Worm (Caenorhabditis elegans) whole organism, L1 larva: Measurements from ENCODE around the gene gcsh-1.

ENCODE experiments used
- C16A3.4 ChIP-seq: fragments of 150-350 bp; optimal IDR thresholded peaks from 2 replicates; lab custom pipeline; 2014; ENCODE audit warnings: missing biosample characterization, missing genetic modification characterization
- F16B12.6 ChIP-seq: fragments of 150-350 bp; optimal IDR thresholded peaks from 2 replicates; lab custom pipeline; 2014; ENCODE audit warnings: missing biosample characterization, missing genetic modification characterization
- Y116A8C.19 ChIP-seq: sonication (generic microtip); optimal IDR thresholded peaks from 2 replicates; lab custom pipeline; 2016; ENCODE audit warnings: missing compliant biosample characterization, missing genetic modification characterization, borderline replicate concordance
- aha-1 ChIP-seq: fragments of 150-350 bp; optimal IDR thresholded peaks from 2 replicates; lab custom pipeline; 2014; ENCODE audit warnings: missing biosample characterization, missing genetic modification characterization
- aly-2 ChIP-seq: fragments of 150-350 bp; optimal IDR thresholded peaks from 2 replicates; lab custom pipeline; 2014; ENCODE audit warnings: missing biosample characterization, missing genetic modification characterization
- ama-1 ChIP-seq: fragments of 150-350 bp; optimal IDR thresholded peaks from 2 replicates; lab custom pipeline; 2014
- blmp-1 ChIP-seq: fragments of 150-350 bp; optimal IDR thresholded peaks from 2 replicates; lab custom pipeline; 2014; ENCODE audit warnings: missing biosample characterization, missing genetic modification characterization
- ceh-82 ChIP-seq, 3 experiments: fragments of 150-350 bp in 1 of 3; sonication (generic microtip) in 2 of 3; optimal IDR thresholded peaks; 2 replicates each; lab custom pipeline; 2014 to 2017; ENCODE audit warnings: missing biosample characterization in 3 of 3, missing genetic modification characterization in 3 of 3
- ces-1 ChIP-seq: fragments of 150-350 bp; optimal IDR thresholded peaks from 2 replicates; lab custom pipeline; 2014; ENCODE audit warnings: missing biosample characterization, missing genetic modification reagents, missing genetic modification characterization
- dpl-1 ChIP-seq, 3 experiments: fragments of 150-350 bp in 2 of 3; sonication (generic microtip) in 1 of 3; optimal IDR thresholded peaks; 2 replicates each; lab custom pipeline; 2014 to 2017; ENCODE audit warnings: missing biosample characterization in 3 of 3, missing genetic modification characterization in 3 of 3, missing genetic modification reagents in 3 of 3
- dsc-1 ChIP-seq: sonication (generic microtip); optimal IDR thresholded peaks from 2 replicates; lab custom pipeline; 2016; ENCODE audit warnings: mild to moderate bottlenecking, missing genetic modification characterization, missing compliant biosample characterization
- efl-1 ChIP-seq, 4 experiments: fragments of 150-350 bp; optimal IDR thresholded peaks in 3 of 4; peaks in 1 of 4; 1 replicate in 1 of 4; 2 replicates in 3 of 4; lab custom pipeline; 2014; ENCODE audit warnings: missing biosample characterization in 2 of 4, missing genetic modification characterization in 2 of 4, missing genetic modification reagents in 2 of 4
- egl-13 ChIP-seq: sonication (generic microtip); optimal IDR thresholded peaks from 2 replicates; lab custom pipeline; 2016; ENCODE audit warnings: missing genotype, missing genetic modification reagents, missing genetic modification characterization, missing compliant biosample characterization
- elt-3 ChIP-seq, 6 experiments: fragments of 150-350 bp in 1 of 6; sonication (generic microtip); optimal IDR thresholded peaks; 2 replicates each; lab custom pipeline; 2017 to 2018; ENCODE audit warnings: missing biosample characterization in 6 of 6, missing genetic modification characterization in 6 of 6, inconsistent platforms in 1 of 6
- fkh-8 ChIP-seq: sonication (generic microtip); optimal IDR thresholded peaks from 2 replicates; lab custom pipeline; 2016; ENCODE audit warnings: mild to moderate bottlenecking, missing genetic modification characterization, missing compliant biosample characterization
- fos-1 ChIP-seq: fragments of 150-350 bp; optimal IDR thresholded peaks from 2 replicates; lab custom pipeline; 2014; ENCODE audit warnings: missing biosample characterization, missing genetic modification characterization
- grh-1 ChIP-seq: fragments of 200-800 bp; sonication (Bioruptor generic); IDR thresholded peaks from 2 replicates; pipeline ENCODE4 v1.3.6; 2022; ENCODE audit warnings: missing genetic modification reagents, missing genetic modification characterization, missing compliant biosample characterization
- hpl-2 ChIP-seq: fragments of 150-350 bp; optimal IDR thresholded peaks from 2 replicates; lab custom pipeline; 2014; ENCODE audit warnings: missing biosample characterization, missing genetic modification reagents, missing genetic modification characterization
- irx-1 ChIP-seq: sonication (generic microtip); optimal IDR thresholded peaks from 2 replicates; lab custom pipeline; 2016; ENCODE audit warnings: missing genetic modification characterization, missing compliant biosample characterization
- jun-1 ChIP-seq: fragments of 150-350 bp; optimal IDR thresholded peaks from 2 replicates; lab custom pipeline; 2014; ENCODE audit warnings: missing biosample characterization, missing genetic modification reagents, missing genetic modification characterization
- lin-13 ChIP-seq: fragments of 150-350 bp; optimal IDR thresholded peaks from 2 replicates; lab custom pipeline; 2014; ENCODE audit warnings: missing biosample characterization, missing genetic modification reagents, missing genetic modification characterization
- lin-35 ChIP-seq, 2 experiments: fragments of 150-350 bp; optimal IDR thresholded peaks; 2 replicates each; lab custom pipeline; 2014; ENCODE audit warnings: missing biosample characterization in 2 of 2, missing genetic modification characterization in 2 of 2, missing genetic modification reagents in 2 of 2
- lsy-2 ChIP-seq, 2 experiments: fragments of 150-350 bp; optimal IDR thresholded peaks; 2 replicates each; lab custom pipeline; 2014; ENCODE audit warnings: missing biosample characterization in 2 of 2, missing genetic modification characterization in 2 of 2
- mef-2 ChIP-seq: fragments of 150-350 bp; optimal IDR thresholded peaks from 2 replicates; lab custom pipeline; 2014; ENCODE audit warnings: missing biosample characterization, missing genetic modification characterization
- mep-1 ChIP-seq: fragments of 150-350 bp; optimal IDR thresholded peaks from 2 replicates; lab custom pipeline; 2014; ENCODE audit warnings: missing biosample characterization, missing genetic modification characterization
- nhr-11 ChIP-seq: fragments of 150-350 bp; optimal IDR thresholded peaks from 2 replicates; lab custom pipeline; 2014; ENCODE audit warnings: missing biosample characterization, missing genetic modification characterization
- nhr-237 ChIP-seq: fragments of 150-350 bp; optimal IDR thresholded peaks from 2 replicates; lab custom pipeline; 2014; ENCODE audit warnings: missing biosample characterization, missing genetic modification characterization
- nhr-28 ChIP-seq: fragments of 150-350 bp; optimal IDR thresholded peaks from 2 replicates; lab custom pipeline; 2014; ENCODE audit warnings: missing biosample characterization, missing genetic modification characterization
- nhr-71 ChIP-seq: sonication (generic microtip); optimal IDR thresholded peaks from 2 replicates; lab custom pipeline; 2016; ENCODE audit warnings: mild to moderate bottlenecking, missing genetic modification characterization, moderate library complexity, missing compliant biosample characterization
- nhr-77 ChIP-seq: fragments of 150-350 bp; optimal IDR thresholded peaks from 2 replicates; lab custom pipeline; 2014; ENCODE audit warnings: missing biosample characterization, missing genetic modification characterization
- pax-3 ChIP-seq: fragments of 200-800 bp; sonication (Bioruptor generic); optimal IDR thresholded peaks from 2 replicates; lab custom pipeline; 2018; ENCODE audit warnings: mild to moderate bottlenecking, missing genetic modification characterization, moderate library complexity, missing compliant biosample characterization
- pqm-1 ChIP-seq: sonication (generic microtip); optimal IDR thresholded peaks from 3 replicates; lab custom pipeline; 2017; ENCODE audit warnings: missing biosample characterization, missing genetic modification characterization
- skn-1 ChIP-seq: fragments of 150-350 bp; optimal IDR thresholded peaks from 2 replicates; lab custom pipeline; 2014; ENCODE audit warnings: missing biosample characterization, missing genetic modification characterization
- sox-4 ChIP-seq: sonication (generic microtip); optimal IDR thresholded peaks from 2 replicates; lab custom pipeline; 2016; ENCODE audit warnings: missing genetic modification characterization, missing compliant biosample characterization
- sptf-1 ChIP-seq: fragments of 150-350 bp; optimal IDR thresholded peaks from 2 replicates; lab custom pipeline; 2014; ENCODE audit warnings: missing biosample characterization, missing genetic modification characterization
- swsn-7 ChIP-seq: sonication (generic microtip); optimal IDR thresholded peaks from 2 replicates; lab custom pipeline; 2016; ENCODE audit warnings: missing genetic modification characterization, missing compliant biosample characterization
- tbx-2 ChIP-seq: sonication (generic microtip); optimal IDR thresholded peaks from 2 replicates; lab custom pipeline; 2016; ENCODE audit warnings: missing genetic modification characterization, missing compliant biosample characterization
- unc-130 ChIP-seq: fragments of 150-350 bp; optimal IDR thresholded peaks from 2 replicates; lab custom pipeline; 2017; ENCODE audit warnings: missing biosample characterization, missing genetic modification characterization, inconsistent platforms
- unc-62 ChIP-seq: fragments of 150-350 bp; optimal IDR thresholded peaks from 2 replicates; lab custom pipeline; 2014; ENCODE audit warnings: missing biosample characterization, missing genetic modification reagents, missing genetic modification characterization
- unc-98 ChIP-seq: fragments of 200-800 bp; sonication (Bioruptor generic); IDR thresholded peaks from 2 replicates; pipeline ENCODE4 v1.3.6; 2022; ENCODE audit warnings: missing genetic modification characterization, missing compliant biosample characterization
- xbp-1 ChIP-seq: sonication (generic microtip); optimal IDR thresholded peaks from 2 replicates; lab custom pipeline; 2016; ENCODE audit warnings: missing genetic modification characterization, missing compliant biosample characterization
- zag-1 ChIP-seq: fragments of 150-350 bp; optimal IDR thresholded peaks from 2 replicates; lab custom pipeline; 2014; ENCODE audit warnings: missing biosample characterization, missing genetic modification characterization
- zip-4 ChIP-seq: fragments of 200-800 bp; sonication (Bioruptor generic); optimal IDR thresholded peaks from 2 replicates; lab custom pipeline; 2018; ENCODE audit warnings: mild to moderate bottlenecking, missing genetic modification characterization, moderate library complexity, missing compliant biosample characterization

The gcsh-1 gene

DNA sequence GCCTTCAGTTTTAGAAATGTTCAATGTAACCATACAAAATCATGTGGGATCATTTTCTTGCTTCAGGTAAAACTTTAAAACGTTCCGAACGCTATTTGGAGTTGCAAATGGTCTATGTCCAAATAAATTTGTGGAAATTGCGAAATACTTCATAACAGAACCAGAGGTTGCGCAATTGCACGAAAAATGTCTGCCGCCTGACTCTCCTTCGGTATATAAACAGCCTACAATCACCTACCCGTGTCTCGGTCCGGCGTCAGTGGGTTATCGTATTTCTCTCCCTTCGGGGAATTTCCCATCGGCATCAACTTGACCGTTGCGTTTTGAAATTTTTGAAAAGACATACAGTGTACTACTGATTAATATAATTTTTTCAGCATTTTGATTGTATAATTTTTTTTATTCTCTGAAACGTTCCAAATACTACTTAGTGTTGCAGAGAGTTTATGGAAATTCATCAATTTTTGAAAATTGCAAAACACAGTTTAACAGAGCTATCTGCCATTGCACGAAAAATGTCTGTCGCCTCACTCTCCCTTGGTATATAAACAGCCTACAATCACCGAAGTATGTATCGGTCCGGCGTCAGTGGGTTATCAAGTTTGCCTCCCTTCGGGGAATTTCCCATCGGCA, 38.1 kb downstream of the gcsh-1 start (continued):
- peak; percentile 65 for TF ChIP-seq C16A3.4 (tag; lab: Kevin White, UChicago)
- peak; percentile 67 for TF ChIP-seq irx-1
- TF ChIP-seq lin-13 (GFP tag; lab: Kevin White, UChicago) = no peak
- TF ChIP-seq nhr-71 = peak; percentile 61
- TF ChIP-seq efl-1 (optimal IDR thresholded peaks at IDR 0.05; lab: Kevin White, UChicago) = peak in 1 of 2 experiments; percentile 19
- TF ChIP-seq efl-1 (GFP tag; optimal IDR thresholded peaks at IDR 0.05 in 1 of 2; lab: Kevin White, UChicago) = peak in 1 of 2 experiments; percentile 95
- TF ChIP-seq skn-1 (tag; lab: Kevin White, UChicago) = peak; percentile 83
- peak in 2 of 3 experiments; percentile 15 to 30 for TF ChIP-seq dpl-1 (GFP tag; optimal IDR thresholded peaks at IDR 0.05; lab: Kevin White, UChicago)
- TF ChIP-seq, all 84 proteins: peak for 28

DNA sequence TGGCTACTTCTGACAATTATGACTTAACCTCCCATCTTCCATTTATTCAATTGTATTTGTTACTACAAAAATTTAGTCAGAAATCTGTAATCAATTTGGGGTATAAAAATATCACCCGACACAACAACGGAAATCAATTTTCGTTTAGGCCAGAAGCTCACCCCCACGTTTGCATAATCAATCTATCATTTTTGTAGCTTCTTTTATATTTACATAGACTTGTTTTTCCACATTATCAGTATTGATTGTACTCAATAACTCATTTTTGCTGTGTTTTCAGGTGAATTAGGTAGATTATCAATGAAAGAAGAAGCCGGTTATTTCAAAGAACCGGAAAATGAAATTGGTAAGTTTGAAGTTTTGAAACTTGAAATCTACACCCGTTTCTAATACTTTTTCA, 41.1 kb downstream of the gcsh-1 start, which contains the start of gene M163.5:
Gene M163.5 (plus strand): TSS at position 301 of the 400 bp plus-strand sequence.
- TF ChIP-seq zip-4 (GFP tag; lab: Kevin White, UChicago) (no peak), pqm-1 (tag; lab: Kevin White, UChicago) (no peak), sptf-1 (tag; lab: Kevin White, UChicago) (no peak), mef-2 (tag; lab: Kevin White, UChicago) (no peak), zag-1 (tag; lab: Kevin White, UChicago) (no peak), swsn-7 (tag; lab: Kevin White, UChicago) (no peak), nhr-77 (tag; lab: Kevin White, UChicago) (no peak)

DNA sequence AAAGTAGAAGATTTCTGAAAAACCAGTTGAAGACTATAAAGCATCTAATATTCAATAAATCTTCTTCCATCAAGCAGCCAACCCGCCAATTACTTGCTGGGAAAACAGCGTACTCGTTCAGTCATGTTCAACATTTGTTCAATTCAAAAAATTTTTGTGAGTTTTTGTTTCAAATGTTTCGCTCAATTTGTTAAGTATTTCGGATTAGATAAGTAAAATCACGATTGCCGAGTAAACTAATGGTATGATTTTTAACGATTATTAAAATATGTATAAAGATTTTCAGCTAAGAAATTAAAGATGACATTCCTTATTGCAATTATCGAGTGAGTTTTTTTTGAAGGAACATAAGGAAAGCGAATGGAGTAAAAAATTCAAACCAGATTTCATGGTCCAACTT, 44.2 kb downstream of the gcsh-1 start, which contains the start of gene M163.10:
Gene M163.10 (plus strand): TSS at position 301 of the 400 bp plus-strand sequence.
- TF ChIP-seq pqm-1 (tag; lab: Kevin White, UChicago) = no peak
- no peak for TF ChIP-seq sox-4 (tag; lab: Kevin White, UChicago)
- no peak for TF ChIP-seq zip-4 (GFP tag; lab: Kevin White, UChicago)
- no peak for TF ChIP-seq pax-3 (tag; lab: Kevin White, UChicago)
- TF ChIP-seq ama-1 = no peak
- no peak for TF ChIP-seq F16B12.6 (tag; lab: Kevin White, UChicago)
- no peak for TF ChIP-seq nhr-237
- TF ChIP-seq C16A3.4 (tag; lab: Kevin White, UChicago) = no peak
- no peak for TF ChIP-seq ceh-82 (tag; optimal IDR thresholded peaks at IDR 0.05; lab: Kevin White, UChicago)
- TF ChIP-seq aly-2 (tag; lab: Kevin White, UChicago) = no peak
- TF ChIP-seq elt-3 (tag; optimal IDR thresholded peaks at IDR 0.05; lab: Kevin White, UChicago) = no peak
- no peak for TF ChIP-seq swsn-7 (tag; lab: Kevin White, UChicago)

DNA sequence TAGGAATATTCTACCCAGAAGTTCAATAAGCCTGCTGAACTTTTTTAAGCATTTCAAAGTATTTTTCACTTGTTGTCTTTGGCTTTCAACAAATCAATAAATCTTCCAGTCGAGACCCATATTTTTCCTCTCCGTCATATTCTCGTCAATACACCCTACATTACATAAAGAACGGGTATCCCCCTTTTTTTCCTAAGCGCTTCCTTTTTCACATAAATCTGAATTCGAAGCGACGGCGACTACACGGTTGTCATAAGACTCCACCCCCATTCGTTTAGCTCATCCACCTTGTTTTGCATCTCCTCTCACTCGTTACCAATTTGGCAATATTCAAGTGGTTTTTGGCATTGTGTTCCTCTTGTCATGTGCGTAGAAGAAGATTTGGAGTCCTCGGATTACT, 45.6 kb downstream of the gcsh-1 start, which contains the start of gene M163.9:
Gene M163.9 (plus strand): TSS at position 301 of the 400 bp plus-strand sequence.
- TF ChIP-seq tbx-2 (tag; lab: Kevin White, UChicago) (no peak), ces-1 (no peak), swsn-7 (tag; lab: Kevin White, UChicago) (no peak), zag-1 (tag; lab: Kevin White, UChicago) (no peak), xbp-1 (tag; lab: Kevin White, UChicago) (no peak), blmp-1 (no peak), fkh-8 (tag; lab: Kevin White, UChicago) (no peak), grh-1 (GFP tag; lab: Robert Waterston, UW) (no peak), nhr-28 (tag; lab: Kevin White, UChicago) (no peak), unc-98 (no peak), dsc-1 (tag; lab: Kevin White, UChicago) (no peak)

DNA sequence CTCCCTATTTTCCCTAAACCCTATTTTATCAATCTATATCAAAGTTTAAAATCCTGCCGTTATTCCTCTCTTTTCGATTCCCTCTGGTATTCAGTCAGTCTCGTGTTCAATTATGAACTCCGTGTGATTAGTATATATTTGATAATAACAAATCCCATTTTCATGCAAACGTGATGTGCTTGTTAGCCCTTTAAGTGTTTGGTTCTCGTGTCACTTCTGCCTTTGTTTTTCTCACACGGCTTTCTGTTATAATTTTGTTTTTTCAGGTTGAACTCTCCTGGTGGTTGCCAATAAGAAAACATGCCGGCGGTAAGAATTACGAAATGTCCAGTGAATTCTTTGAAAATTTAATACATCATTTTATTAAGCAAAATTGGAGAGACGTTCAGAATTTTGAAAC, 48.3 kb downstream of the gcsh-1 start, which contains the start of gene M163.21:
Gene M163.21 (plus strand): TSS at position 301 of the 400 bp plus-strand sequence.
- TF ChIP-seq fos-1 (tag; lab: Kevin White, UChicago) (no peak), lin-13 (GFP tag; lab: Kevin White, UChicago) (no peak), hpl-2 (GFP tag; lab: Kevin White, UChicago) (no peak), lin-35 (GFP tag; optimal IDR thresholded peaks at IDR 0.05; lab: Kevin White, UChicago) (no peak), aha-1 (tag; lab: Kevin White, UChicago) (no peak), dpl-1 (GFP tag; optimal IDR thresholded peaks at IDR 0.05; lab: Kevin White, UChicago) (no peak), mep-1 (tag; lab: Kevin White, UChicago) (no peak), egl-13 (tag; lab: Kevin White, UChicago) (no peak), lsy-2 (tag; optimal IDR thresholded peaks at IDR 0.05; lab: Kevin White, UChicago) (no peak), Y116A8C.19 (tag; lab: Kevin White, UChicago) (no peak), jun-1 (tag; lab: Kevin White, UChicago) (no peak), unc-62 (GFP tag; lab: Kevin White, UChicago) (no peak), unc-130 (tag; lab: Kevin White, UChicago) (no peak), nhr-11 (tag; lab: Kevin White, UChicago) (no peak)
- TF ChIP-seq, all 84 proteins: peak for 0
